Fruit fly (Drosophila melanogaster): ENCODE measurements around the gene Rpt3.
A peak's percentile ranks its signal among the peaks of the same experiment; 100 is the strongest.

Gene Rpt3

dm6 chrX:11153826-11154510 is 29.1 kb downstream of the Rpt3 start, which contains the start of the genes rtv and Dlic (continued):
- TF ChIP-seq kah (GFP tag; optimal IDR thresholded peaks at IDR 0.05) = no peak
- TF ChIP-seq CG32772 (GFP tag; IDR thresholded peaks at IDR 0.05) = no peak
- no peak for TF ChIP-seq sug (tag; optimal IDR thresholded peaks at IDR 0.05)
- TF ChIP-seq gcm2 (GFP tag; optimal IDR thresholded peaks at IDR 0.05) = no peak
- no peak for TF ChIP-seq rib (GFP tag; IDR thresholded peaks at IDR 0.05)
- no peak for TF ChIP-seq CG4328 (GFP tag; optimal IDR thresholded peaks at IDR 0.05)
- TF ChIP-seq vnd (GFP tag; IDR thresholded peaks at IDR 0.05; ENCODE audit: partially characterized antibody) = peak; percentile 45; the same call in 1 of the 3 replicates
- TF ChIP-seq Pdp1 (GFP tag; optimal IDR thresholded peaks at IDR 0.05) = peak; percentile 13 to 95
- TF ChIP-seq Side (GFP tag; optimal IDR thresholded peaks at IDR 0.05) = no peak
- peak; percentile 44 for TF ChIP-seq CG11504 (tag; optimal IDR thresholded peaks at IDR 0.05)
- TF ChIP-seq zfh1 (GFP tag; IDR thresholded peaks at IDR 0.05) = 0 out of 3 replicates have a peak, but pooled peaks have one; percentile 19
- TF ChIP-seq Lpt (GFP tag; optimal IDR thresholded peaks at IDR 0.05) = no peak
- TF ChIP-seq dimm (GFP tag; IDR thresholded peaks at IDR 0.05) = no peak
- TF ChIP-seq bowl (GFP tag; IDR thresholded peaks at IDR 0.05) = no peak
- peak; percentile 46 for TF ChIP-seq row (GFP tag; IDR thresholded peaks at IDR 0.05)
- peak; percentile 21 for TF ChIP-seq CG9817 (tag; optimal IDR thresholded peaks at IDR 0.05)
- TF ChIP-seq zf30C (GFP tag; optimal IDR thresholded peaks at IDR 0.05) = no peak
- peak; percentile 91 for TF ChIP-seq CG12155 (GFP tag; optimal IDR thresholded peaks at IDR 0.05)
- no peak for TF ChIP-seq wdn (GFP tag; IDR thresholded peaks at IDR 0.05)
- TF ChIP-seq Abd-B (GFP tag; optimal IDR thresholded peaks at IDR 0.05) = peak; percentile 25
- no peak for TF ChIP-seq hth (optimal IDR thresholded peaks at IDR 0.05)
- TF ChIP-seq CG3995 (GFP tag; optimal IDR thresholded peaks at IDR 0.05) = peak; percentile 96
- peak; percentile 62 for TF ChIP-seq HLH4C (GFP tag; IDR thresholded peaks at IDR 0.05; ENCODE audit: partially characterized antibody)
- no peak for TF ChIP-seq tio (GFP tag; optimal IDR thresholded peaks at IDR 0.05)
- no peak for TF ChIP-seq cato (GFP tag; optimal IDR thresholded peaks at IDR 0.05; ENCODE audit: borderline replicate concordance)
- peak; percentile 12 for TF ChIP-seq Atf-2 (GFP tag; optimal IDR thresholded peaks at IDR 0.05)
- peak; percentile 24 for TF ChIP-seq lilli (GFP tag; optimal IDR thresholded peaks at IDR 0.05)
- no peak for TF ChIP-seq Dad (GFP tag; optimal IDR thresholded peaks at IDR 0.05)
- 0 out of 3 replicates have a peak, but pooled peaks have one; percentile 23 for TF ChIP-seq Mrtf (GFP tag; IDR thresholded peaks at IDR 0.05)
- no peak for TF ChIP-seq CG10274 (GFP tag; optimal IDR thresholded peaks at IDR 0.05)
- TF ChIP-seq tx (GFP tag; optimal IDR thresholded peaks at IDR 0.05) = peak; percentile 0
- 0 out of 3 replicates have a peak, but pooled peaks have one; percentile 13 for TF ChIP-seq otp (GFP tag; IDR thresholded peaks at IDR 0.05)
- TF ChIP-seq CG10654 (GFP tag; optimal IDR thresholded peaks at IDR 0.05) = no peak
- peak; percentile 38 for TF ChIP-seq zen (tag; optimal IDR thresholded peaks at IDR 0.05)
- peak; percentile 54; the same call in 1 of the 2 replicates for TF ChIP-seq nerfin-2 (GFP tag; IDR thresholded peaks at IDR 0.05; ENCODE audit: partially characterized antibody)
- peak; percentile 73; the same call in 1 of the 2 replicates for TF ChIP-seq sna (GFP tag; IDR thresholded peaks at IDR 0.05; ENCODE audit: partially characterized antibody)
- TF ChIP-seq CG9797 (GFP tag; optimal IDR thresholded peaks at IDR 0.05) = peak; percentile 86
- TF ChIP-seq CG12104 (GFP tag; optimal IDR thresholded peaks at IDR 0.05) = peak; percentile 2
- TF ChIP-seq CG9876 (GFP tag; optimal IDR thresholded peaks at IDR 0.05) = no peak
- TF ChIP-seq Hmr (GFP tag; optimal IDR thresholded peaks at IDR 0.05) = peak; percentile 56
- peak; percentile 15; the same call in 1 of the 2 replicates for TF ChIP-seq vvl (GFP tag; IDR thresholded peaks at IDR 0.05)
- TF ChIP-seq Lhr (GFP tag; optimal IDR thresholded peaks at IDR 0.05) = peak; percentile 90
- TF ChIP-seq bbx (GFP tag; IDR thresholded peaks at IDR 0.05; ENCODE audit: partially characterized antibody) = peak; percentile 57; the same call in 1 of the 2 replicates
- TF ChIP-seq Antp (GFP tag; optimal IDR thresholded peaks at IDR 0.05) = peak; percentile 41
- TF ChIP-seq zen2 (GFP tag; IDR thresholded peaks at IDR 0.05; ENCODE audit: partially characterized antibody) = peak; percentile 22; the same call in 1 of the 3 replicates
- no peak for TF ChIP-seq CG11560 (tag; IDR thresholded peaks at IDR 0.05)
- peak; percentile 63; the same call in 1 of the 2 replicates for TF ChIP-seq CG31441 (GFP tag; IDR thresholded peaks at IDR 0.05)
- peak; percentile 1 for TF ChIP-seq CG13424 (tag; optimal IDR thresholded peaks at IDR 0.05)
- TF ChIP-seq pho (GFP tag; optimal IDR thresholded peaks at IDR 0.05) = no peak
